Fruit fly (Drosophila melanogaster): ENCODE measurements around the gene srw.

DNA sequence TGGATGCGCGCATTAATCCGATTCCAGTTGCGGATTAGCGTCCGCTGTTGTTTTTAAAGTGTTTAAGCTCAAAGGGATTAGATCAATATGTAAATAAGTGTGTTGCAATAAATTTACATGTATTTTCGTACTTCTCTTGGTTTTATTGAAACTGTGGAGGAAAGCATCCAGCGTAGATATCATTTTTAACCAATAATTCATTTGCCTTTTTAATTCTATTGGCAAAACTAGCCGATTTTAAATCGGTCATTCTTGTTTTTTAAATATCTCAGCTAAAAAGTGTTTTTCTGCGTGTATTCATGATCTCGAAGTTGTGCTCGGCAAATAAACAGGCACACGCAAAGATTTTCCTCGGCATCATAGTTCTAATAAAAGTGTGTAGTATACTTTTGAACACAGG, 10.0 kb upstream of the srw start:
- TF ChIP-seq CG16779 (tag; optimal IDR thresholded peaks at IDR 0.05) (no peak), Sox102F (GFP tag; optimal IDR thresholded peaks at IDR 0.05) (no peak), CG6854 (GFP tag; optimal IDR thresholded peaks at IDR 0.05) (no peak), lz (GFP tag; optimal IDR thresholded peaks at IDR 0.05) (no peak), CG6163 (GFP tag; IDR thresholded peaks at IDR 0.05) (no peak), OdsH (GFP tag; optimal IDR thresholded peaks at IDR 0.05) (no peak), pdm3 (GFP tag; optimal IDR thresholded peaks at IDR 0.05) (no peak), CG4318 (GFP tag; optimal IDR thresholded peaks at IDR 0.05) (no peak), Smox (GFP tag; optimal IDR thresholded peaks at IDR 0.05) (no peak), CG11902 (GFP tag; optimal IDR thresholded peaks at IDR 0.05) (no peak)
